Fruit fly (Drosophila melanogaster) whole organism, embryonic: Measurements from ENCODE around the gene ETHR.
A peak's percentile ranks its signal among the peaks of the same experiment; 100 is the strongest.

Experiments
- CG1024 ChIP-seq: fragments of 200-800 bp; sonication (Bioruptor generic); IDR thresholded peaks from 2 replicates; pipeline ENCODE4 v1.3.6; 2022; ENCODE audit warnings: missing biosample characterization, missing genetic modification characterization
- CG10654 ChIP-seq: fragments of 200-800 bp; sonication (Bioruptor generic); optimal IDR thresholded peaks from 2 replicates; lab custom pipeline; 2016; ENCODE audit warnings: missing biosample characterization, missing genetic modification characterization
- CG11085 ChIP-seq: fragments of 200-800 bp; sonication (Bioruptor generic); IDR thresholded peaks from 2 replicates; pipeline ENCODE4 v1.3.6; 2022; ENCODE audit warnings: missing biosample characterization, missing genetic modification characterization
- CG11398 ChIP-seq: fragments of 200-800 bp; sonication (Bioruptor generic); optimal IDR thresholded peaks from 2 replicates; lab custom pipeline; 2016; ENCODE audit warnings: missing biosample characterization, missing genetic modification characterization
- CG14441 ChIP-seq: fragments of 200-800 bp; sonication (Bioruptor generic); IDR thresholded peaks from 2 replicates; pipeline ENCODE4 v1.3.6; 2022; ENCODE audit warnings: missing biosample characterization, missing genetic modification characterization
- CG14965 ChIP-seq: fragments of 200-800 bp; sonication (Bioruptor generic); optimal IDR thresholded peaks from 2 replicates; lab custom pipeline; 2016; ENCODE audit warnings: missing biosample characterization, missing genetic modification characterization, borderline replicate concordance
- CG15011 ChIP-seq: fragments of 200-800 bp; sonication (Bioruptor generic); optimal IDR thresholded peaks from 3 replicates; lab custom pipeline; 2018; ENCODE audit warnings: missing biosample characterization, mild to moderate bottlenecking, missing genetic modification characterization
- CG1603 ChIP-seq: fragments of 200-800 bp; sonication (Bioruptor generic); optimal IDR thresholded peaks from 2 replicates; lab custom pipeline; 2019; ENCODE audit warnings: missing biosample characterization, mild to moderate bottlenecking, missing genetic modification characterization, moderate library complexity
- CG16813 ChIP-seq: fragments of 200-800 bp; sonication (Bioruptor generic); IDR thresholded peaks from 3 replicates; pipeline ENCODE4 v1.3.6; 2022; ENCODE audit warnings: missing biosample characterization, missing genetic modification characterization; ENCODE audit not compliant: partially characterized antibody
- CG17385 ChIP-seq: fragments of 200-800 bp; sonication (Bioruptor generic); optimal IDR thresholded peaks from 3 replicates; lab custom pipeline; 2018; ENCODE audit warnings: missing biosample characterization, mild to moderate bottlenecking, missing genetic modification characterization
- CG18619 ChIP-seq: fragments of 200-800 bp; sonication (Bioruptor generic); optimal IDR thresholded peaks from 3 replicates; lab custom pipeline; 2017; ENCODE audit warnings: missing biosample characterization, mild to moderate bottlenecking, missing genetic modification characterization
- CG18764 ChIP-seq: fragments of 200-800 bp; sonication (Bioruptor generic); optimal IDR thresholded peaks from 3 replicates; lab custom pipeline; 2016; ENCODE audit warnings: missing biosample characterization, missing genetic modification characterization
- CG2678 ChIP-seq: fragments of 200-800 bp; sonication (Bioruptor generic); optimal IDR thresholded peaks from 3 replicates; lab custom pipeline; 2019; ENCODE audit warnings: missing biosample characterization, mild to moderate bottlenecking, missing genetic modification characterization, moderate library complexity
- CG3163 ChIP-seq: fragments of 200-800 bp; sonication (Bioruptor generic); optimal IDR thresholded peaks from 3 replicates; lab custom pipeline; 2016; ENCODE audit warnings: missing biosample characterization, missing genetic modification characterization
- CG32772 ChIP-seq: fragments of 200-800 bp; sonication (Bioruptor generic); IDR thresholded peaks from 2 replicates; pipeline ENCODE4 v1.3.6; 2022; ENCODE audit warnings: missing biosample characterization, missing genetic modification characterization
- CG6689 ChIP-seq: fragments of 200-800 bp; sonication (Bioruptor generic); IDR thresholded peaks from 2 replicates; pipeline ENCODE4 v1.3.6; 2022; ENCODE audit warnings: missing biosample characterization, missing genetic modification characterization
- CG6765 ChIP-seq: fragments of 200-800 bp; sonication (Bioruptor generic); optimal IDR thresholded peaks from 3 replicates; lab custom pipeline; 2017; ENCODE audit warnings: missing biosample characterization, mild to moderate bottlenecking, missing genetic modification characterization
- CG9609 ChIP-seq: fragments of 200-800 bp; sonication (Bioruptor generic); optimal IDR thresholded peaks from 3 replicates; lab custom pipeline; 2016; ENCODE audit warnings: missing biosample characterization, missing genetic modification characterization
- Ets97D ChIP-seq: fragments of 200-800 bp; sonication (Bioruptor generic); optimal IDR thresholded peaks from 3 replicates; lab custom pipeline; 2016; ENCODE audit warnings: missing biosample characterization, missing genetic modification characterization
- Fer2 ChIP-seq: fragments of 200-800 bp; sonication (Bioruptor generic); optimal IDR thresholded peaks from 2 replicates; lab custom pipeline; 2018; ENCODE audit warnings: missing biosample characterization, mild to moderate bottlenecking, missing genetic modification characterization, moderate library complexity
- Gsc ChIP-seq: fragments of 200-800 bp; sonication (Bioruptor generic); IDR thresholded peaks from 2 replicates; pipeline ENCODE4 v1.3.6; 2022; ENCODE audit warnings: missing biosample characterization, missing genetic modification characterization
- Hand ChIP-seq: fragments of 200-800 bp; sonication (Bioruptor generic); optimal IDR thresholded peaks from 2 replicates; lab custom pipeline; 2017; ENCODE audit warnings: mild to moderate bottlenecking, missing biosample characterization, missing genetic modification reagents, missing genetic modification characterization
- HmgZ ChIP-seq: fragments of 200-800 bp; sonication (Bioruptor generic); optimal IDR thresholded peaks from 2 replicates; lab custom pipeline; 2018; ENCODE audit warnings: missing biosample characterization, mild to moderate bottlenecking, missing genetic modification characterization
- Hr51 ChIP-seq, 2 experiments: fragments of 200-800 bp; sonication (Bioruptor generic); optimal IDR thresholded peaks; 2 replicates in 1 of 2; 3 replicates in 1 of 2; lab custom pipeline; 2016 to 2018; ENCODE audit warnings: missing biosample characterization in 2 of 2, missing genetic modification characterization in 2 of 2, mild to moderate bottlenecking in 1 of 2, moderate library complexity in 1 of 2
- Mad ChIP-seq: fragments of 200-800 bp; sonication (Bioruptor generic); optimal IDR thresholded peaks from 2 replicates; lab custom pipeline; 2016; ENCODE audit warnings: missing biosample characterization, missing genetic modification characterization
- Max ChIP-seq: fragments of 200-800 bp; sonication (Bioruptor generic); optimal IDR thresholded peaks from 2 replicates; lab custom pipeline; 2016; ENCODE audit warnings: missing biosample characterization, mild to moderate bottlenecking, missing genetic modification characterization
- Pdp1 ChIP-seq, 2 experiments: fragments of 200-800 bp; sonication (Bioruptor generic); optimal IDR thresholded peaks; 3 replicates each; lab custom pipeline; 2016; ENCODE audit warnings: missing biosample characterization in 2 of 2, missing genetic modification characterization in 2 of 2, mild to moderate bottlenecking in 1 of 2, moderate library complexity in 1 of 2
- Six4 ChIP-seq: fragments of 200-800 bp; sonication (Bioruptor generic); optimal IDR thresholded peaks from 2 replicates; lab custom pipeline; 2016; ENCODE audit warnings: missing biosample characterization, missing genetic modification characterization
- Spps ChIP-seq: fragments of 200-800 bp; sonication (Bioruptor generic); optimal IDR thresholded peaks from 2 replicates; lab custom pipeline; 2018; ENCODE audit warnings: missing biosample characterization, mild to moderate bottlenecking, missing genetic modification characterization
- Xbp1 ChIP-seq: fragments of 200-800 bp; sonication (Bioruptor generic); optimal IDR thresholded peaks from 3 replicates; lab custom pipeline; 2016; ENCODE audit warnings: missing biosample characterization, mild to moderate bottlenecking, missing genetic modification characterization
- ab ChIP-seq: fragments of 200-800 bp; sonication (Bioruptor generic); optimal IDR thresholded peaks from 2 replicates; lab custom pipeline; 2016; ENCODE audit warnings: missing biosample characterization, missing genetic modification characterization
- ara ChIP-seq: fragments of 200-800 bp; sonication (Bioruptor generic); IDR thresholded peaks from 2 replicates; pipeline ENCODE4 v1.3.6; 2022; ENCODE audit warnings: missing biosample characterization, missing genetic modification characterization
- chinmo ChIP-seq: fragments of 200-800 bp; sonication (Bioruptor generic); IDR thresholded peaks from 4 replicates; pipeline ENCODE4 v1.3.6; 2022; ENCODE audit warnings: missing biosample characterization, missing genetic modification characterization; ENCODE audit not compliant: partially characterized antibody
- disco-r ChIP-seq: fragments of 200-800 bp; sonication (Bioruptor generic); optimal IDR thresholded peaks from 2 replicates; lab custom pipeline; 2016; ENCODE audit warnings: missing biosample characterization, missing genetic modification characterization
- fd3F ChIP-seq: fragments of 200-800 bp; sonication (Bioruptor generic); optimal IDR thresholded peaks from 2 replicates; lab custom pipeline; 2018; ENCODE audit warnings: missing biosample characterization, mild to moderate bottlenecking, missing genetic modification characterization, moderate library complexity
- fd64A ChIP-seq: fragments of 200-800 bp; sonication (Bioruptor generic); optimal IDR thresholded peaks from 3 replicates; lab custom pipeline; 2018; ENCODE audit warnings: missing biosample characterization, mild to moderate bottlenecking, missing genetic modification characterization
- gsb-n ChIP-seq: fragments of 200-800 bp; sonication (Bioruptor generic); optimal IDR thresholded peaks from 3 replicates; lab custom pipeline; 2018; ENCODE audit warnings: missing biosample characterization, mild to moderate bottlenecking, missing genetic modification characterization
- inv ChIP-seq: fragments of 200-800 bp; sonication (Bioruptor generic); IDR thresholded peaks from 2 replicates; pipeline ENCODE4 v1.3.6; 2022; ENCODE audit warnings: missing biosample characterization, missing genetic modification characterization; ENCODE audit not compliant: partially characterized antibody
- lbe ChIP-seq: fragments of 200-800 bp; sonication (Bioruptor generic); optimal IDR thresholded peaks from 2 replicates; lab custom pipeline; 2016; ENCODE audit warnings: missing biosample characterization, mild to moderate bottlenecking, missing genetic modification characterization
- lola ChIP-seq, 3 experiments: fragments of >200 bp in 2 of 3; fragments of 200-800 bp in 1 of 3; sonication (Bioruptor generic) in 1 of 3; optimal IDR thresholded peaks; 2 replicates each; lab custom pipeline; 2017 to 2019; ENCODE audit warnings: missing biosample characterization in 3 of 3, missing genetic modification characterization in 3 of 3, mild to moderate bottlenecking in 1 of 3, moderate library complexity in 1 of 3
- maf-S ChIP-seq: fragments of 200-800 bp; sonication (Bioruptor generic); optimal IDR thresholded peaks from 2 replicates; lab custom pipeline; 2016; ENCODE audit warnings: missing biosample characterization, missing genetic modification characterization
- mld ChIP-seq: fragments of 200-800 bp; sonication (Bioruptor generic); IDR thresholded peaks from 3 replicates; pipeline ENCODE4 v1.3.6; 2022; ENCODE audit warnings: missing biosample characterization, missing genetic modification characterization; ENCODE audit not compliant: partially characterized antibody
- nmo ChIP-seq: fragments of 200-800 bp; sonication (Bioruptor generic); optimal IDR thresholded peaks from 2 replicates; lab custom pipeline; 2018; ENCODE audit warnings: missing biosample characterization, mild to moderate bottlenecking, missing genetic modification characterization, moderate library complexity
- nom ChIP-seq: fragments of 200-800 bp; sonication (Bioruptor generic); optimal IDR thresholded peaks from 2 replicates; lab custom pipeline; 2017; ENCODE audit warnings: missing biosample characterization, missing genetic modification characterization, mild to moderate bottlenecking, moderate library complexity, missing genetic modification reagents
- peb ChIP-seq: fragments of 200-800 bp; sonication (Bioruptor generic); IDR thresholded peaks from 2 replicates; pipeline ENCODE4 v1.3.6; 2022; ENCODE audit warnings: missing biosample characterization, missing genetic modification characterization
- sima ChIP-seq: fragments of 200-800 bp; sonication (Bioruptor generic); optimal IDR thresholded peaks from 2 replicates; lab custom pipeline; 2016; ENCODE audit warnings: missing biosample characterization, missing genetic modification characterization
- stwl ChIP-seq: fragments of 200-800 bp; sonication (Bioruptor generic); optimal IDR thresholded peaks from 3 replicates; lab custom pipeline; 2018; ENCODE audit warnings: missing biosample characterization, mild to moderate bottlenecking, missing genetic modification characterization, moderate library complexity
- twi ChIP-seq: fragments of 200-800 bp; optimal IDR thresholded peaks from 2 replicates; lab custom pipeline; 2019; ENCODE audit warnings: missing biosample characterization, mild to moderate bottlenecking, missing genetic modification characterization, moderate library complexity
- unc-4 ChIP-seq: fragments of 200-800 bp; sonication (Bioruptor generic); IDR thresholded peaks from 2 replicates; pipeline ENCODE4 v1.3.6; 2022; ENCODE audit warnings: missing biosample characterization, missing genetic modification characterization; ENCODE audit not compliant: partially characterized antibody

ETHR gene

dm6 chr3R:21296038-21296727 lies 49.4 kb downstream of the ETHR start (continued):
- TF ChIP-seq CG3163 (GFP tag; lab: Kevin White, UChicago) (peak; percentile 39), HmgZ (tag; lab: Kevin White, UChicago) (peak; percentile 90), Spps (peak; percentile 20), peb (GFP tag; lab: Robert Waterston, UW) (no peak), CG14965 (GFP tag; lab: Kevin White, UChicago) (no peak), Six4 (GFP tag; lab: Kevin White, UChicago) (peak; percentile 80), Max (GFP tag; lab: Kevin White, UChicago) (peak; percentile 73), twi (tag; lab: Kevin White, UChicago) (peak; percentile 87), CG2678 (peak; percentile 96), lbe (GFP tag; lab: Kevin White, UChicago) (peak; percentile 91), CG18619 (peak; percentile 89), CG17385 (peak; percentile 86), nom (GFP tag; lab: Kevin White, UChicago) (peak; percentile 88), Hr51 (GFP tag; optimal IDR thresholded peaks at IDR 0.05; lab: Kevin White, UChicago) (peak; percentile 73 to 90), CG6765 (GFP tag; lab: Kevin White, UChicago) (peak; percentile 88), Mad (peak; percentile 33), CG10654 (GFP tag; lab: Kevin White, UChicago) (peak; percentile 60), Fer2 (tag; lab: Kevin White, UChicago) (peak; percentile 71), Pdp1 (GFP tag; optimal IDR thresholded peaks at IDR 0.05; lab: Kevin White, UChicago) (peak; percentile 33 to 68), CG6689 (GFP tag; lab: Robert Waterston, UW) (no peak), chinmo (GFP tag; lab: Robert Waterston, UW) (no peak), CG1603 (tag; lab: Kevin White, UChicago) (peak; percentile 20), CG16813 (no peak), nmo (GFP tag; lab: Kevin White, UChicago) (peak; percentile 85), disco-r (no peak), ab (no peak), Xbp1 (peak; percentile 83), stwl (tag; lab: Kevin White, UChicago) (no peak), CG11085 (GFP tag; lab: Robert Waterston, UW) (no peak), unc-4 (GFP tag; lab: Robert Waterston, UW) (no peak), CG15011 (GFP tag; lab: Kevin White, UChicago) (peak; percentile 87), Gsc (GFP tag; lab: Robert Waterston, UW) (no peak), fd64A (GFP tag; lab: Kevin White, UChicago) (peak; percentile 14), fd3F (peak; percentile 80), CG9609 (GFP tag; lab: Kevin White, UChicago) (peak; percentile 54), inv (GFP tag; lab: Robert Waterston, UW) (no peak), CG11398 (peak; percentile 51), gsb-n (tag; lab: Kevin White, UChicago) (no peak), sima (GFP tag; lab: Kevin White, UChicago) (no peak), CG18764 (GFP tag; lab: Kevin White, UChicago) (peak; percentile 73), Ets97D (GFP tag; lab: Kevin White, UChicago) (peak; percentile 79), ara (no peak), mld (GFP tag; lab: Robert Waterston, UW) (no peak), CG14441 (GFP tag; lab: Robert Waterston, UW) (no peak), lola (GFP tag; optimal IDR thresholded peaks at IDR 0.05; lab: Kevin White, UChicago) (peak in 1 of 3 experiments; percentile 89), Hand (GFP tag; lab: Kevin White, UChicago) (peak; percentile 90), CG1024 (GFP tag; lab: Robert Waterston, UW) (no peak), maf-S (GFP tag; lab: Kevin White, UChicago) (no peak), CG32772 (GFP tag; lab: Robert Waterston, UW) (no peak)
